Worm (Caenorhabditis elegans) whole organism, midembryonic: ENCODE data around the gene Y76B12C.9.
"Not testable (repeated sequence)": the region's sequence is repeated elsewhere in the genome, so short reads cannot be mapped to it uniquely, and the experiment has no call there.

Experiments used
- T22C8.4 ChIP-seq: fragments of 200-800 bp; sonication (Bioruptor generic); IDR thresholded peaks from 2 replicates; pipeline ENCODE4 v1.3.6; 2022; ENCODE audit warnings: missing genetic modification characterization, missing compliant biosample characterization
- cog-1 ChIP-seq: sonication (generic microtip); optimal IDR thresholded peaks from 2 replicates; lab custom pipeline; 2016; ENCODE audit warnings: missing genetic modification characterization, missing compliant biosample characterization
- flt-1 ChIP-seq: fragments of 200-800 bp; sonication (Bioruptor generic); IDR thresholded peaks from 2 replicates; pipeline ENCODE4 v1.3.6; 2022; ENCODE audit warnings: missing genetic modification characterization, missing compliant biosample characterization
- klf-2 ChIP-seq: fragments of 200-800 bp; sonication (Bioruptor generic); conservative IDR thresholded peaks from 2 replicates; pipeline ENCODE4 v1.3.6; 2022; ENCODE audit warnings: missing genetic modification reagents, missing genetic modification characterization, missing compliant biosample characterization
- med-1 ChIP-seq: sonication (generic microtip); optimal IDR thresholded peaks from 2 replicates; lab custom pipeline; 2017; ENCODE audit warnings: missing genetic modification characterization, mild to moderate bottlenecking, missing compliant biosample characterization, antibody characterized with exemption, missing genetic modification reagents; ENCODE audit not compliant: insufficient read depth
- ref-1 ChIP-seq: fragments of 200-800 bp; sonication (Bioruptor generic); conservative IDR thresholded peaks from 2 replicates; pipeline ENCODE4 v1.3.6; 2022; ENCODE audit warnings: missing genetic modification reagents, missing genetic modification characterization, missing compliant biosample characterization
- tab-1 ChIP-seq: fragments of 200-800 bp; sonication (Bioruptor generic); IDR thresholded peaks from 2 replicates; pipeline ENCODE4 v1.3.6; 2022; ENCODE audit warnings: missing genetic modification characterization, missing compliant biosample characterization
- ztf-23 ChIP-seq: fragments of 200-800 bp; sonication (Bioruptor generic); IDR thresholded peaks from 2 replicates; pipeline ENCODE4 v1.3.6; 2022; ENCODE audit warnings: missing genetic modification reagents, missing genetic modification characterization, missing compliant biosample characterization
- ztf-29 ChIP-seq: fragments of 200-800 bp; sonication (Bioruptor generic); IDR thresholded peaks from 2 replicates; pipeline ENCODE4 v1.3.6; 2022; ENCODE audit warnings: missing genetic modification reagents, missing genetic modification characterization, missing compliant biosample characterization

Y76B12C.9 gene

DNA sequence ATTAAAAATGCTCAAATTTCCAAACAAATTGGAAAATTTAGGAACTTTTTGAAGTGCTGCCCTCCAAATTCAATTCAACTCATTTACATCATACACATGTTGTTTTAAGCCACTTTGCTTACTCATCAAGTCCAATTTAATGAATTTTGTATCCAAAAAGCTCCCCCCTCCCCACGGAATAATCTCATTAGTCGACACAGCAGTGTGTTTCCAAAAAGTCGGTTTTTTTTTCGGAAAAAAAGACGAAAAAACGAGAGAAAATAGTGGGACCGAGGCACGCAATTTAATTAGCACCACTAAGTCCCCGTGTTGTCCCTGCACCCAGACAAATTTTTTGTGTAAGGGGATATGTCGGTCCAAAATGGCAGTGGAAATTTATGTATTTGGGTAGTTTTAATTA, 15.5 kb upstream of the Y76B12C.9 start:
- TF ChIP-seq T22C8.4 (GFP tag; lab: Robert Waterston, UW): no peak
- no peak for TF ChIP-seq cog-1 (tag; lab: Kevin White, UChicago)
- TF ChIP-seq tab-1: no peak
- no peak for TF ChIP-seq ztf-29 (GFP tag; lab: Robert Waterston, UW)
- no peak for TF ChIP-seq ztf-23
- TF ChIP-seq klf-2 (GFP tag; lab: Robert Waterston, UW): no peak
- no peak for TF ChIP-seq med-1 (GFP tag; lab: Kevin White, UChicago)
- no peak for TF ChIP-seq flt-1 (GFP tag; lab: Robert Waterston, UW)
- TF ChIP-seq ref-1: no peak

DNA sequence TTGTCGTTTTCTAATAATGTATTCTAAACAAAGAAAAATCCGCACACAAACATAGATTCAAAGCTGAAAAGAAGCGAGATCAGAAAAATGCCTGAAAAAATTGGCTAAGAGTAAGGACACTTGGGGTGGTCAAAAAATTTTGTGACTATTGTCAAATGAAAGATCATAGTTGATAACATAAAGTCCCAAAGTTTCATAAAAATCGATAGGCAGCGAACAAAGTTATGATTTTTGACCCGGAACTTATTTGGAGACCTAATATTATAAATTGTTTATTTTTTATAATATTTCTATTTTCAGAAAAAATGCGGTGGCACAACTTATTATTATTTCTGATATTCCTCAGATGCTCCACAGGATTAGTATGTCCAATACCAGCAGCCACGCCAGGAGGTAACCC, 14.3 kb upstream of the Y76B12C.9 start, which contains the start of gene R05C11.4:
TSS of gene R05C11.4 (plus strand) at position 301 of the 400 bp plus-strand sequence.
- TF ChIP-seq ref-1; klf-2 (GFP tag; lab: Robert Waterston, UW); flt-1 (GFP tag; lab: Robert Waterston, UW): not testable (repeated sequence)

- TF ChIP-seq ref-1 (no peak), tab-1 (no peak), flt-1 (GFP tag; lab: Robert Waterston, UW) (0 out of 2 replicates have a peak, but pooled peaks have one; percentile 22), klf-2 (GFP tag; lab: Robert Waterston, UW) (no peak), med-1 (GFP tag; lab: Kevin White, UChicago) (no peak), cog-1 (tag; lab: Kevin White, UChicago) (peak; percentile 81), ztf-29 (GFP tag; lab: Robert Waterston, UW) (no peak), T22C8.4 (GFP tag; lab: Robert Waterston, UW) (no peak), ztf-23 (no peak)
These were observed 12.0 kb upstream of the Y76B12C.9 start for ce11 chrIV:2048839-2049238.

- no peak for TF ChIP-seq ztf-23
- TF ChIP-seq cog-1 (tag; lab: Kevin White, UChicago): no peak
- TF ChIP-seq med-1 (GFP tag; lab: Kevin White, UChicago): no peak
- TF ChIP-seq klf-2 (GFP tag; lab: Robert Waterston, UW): no peak
- no peak for TF ChIP-seq tab-1
- TF ChIP-seq ztf-29 (GFP tag; lab: Robert Waterston, UW): no peak
- TF ChIP-seq ref-1: no peak
- no peak for TF ChIP-seq flt-1 (GFP tag; lab: Robert Waterston, UW)
- TF ChIP-seq T22C8.4 (GFP tag; lab: Robert Waterston, UW): no peak
These were observed 623 bp upstream of the Y76B12C.9 start for ce11 chrIV:2037497-2037896.

DNA sequence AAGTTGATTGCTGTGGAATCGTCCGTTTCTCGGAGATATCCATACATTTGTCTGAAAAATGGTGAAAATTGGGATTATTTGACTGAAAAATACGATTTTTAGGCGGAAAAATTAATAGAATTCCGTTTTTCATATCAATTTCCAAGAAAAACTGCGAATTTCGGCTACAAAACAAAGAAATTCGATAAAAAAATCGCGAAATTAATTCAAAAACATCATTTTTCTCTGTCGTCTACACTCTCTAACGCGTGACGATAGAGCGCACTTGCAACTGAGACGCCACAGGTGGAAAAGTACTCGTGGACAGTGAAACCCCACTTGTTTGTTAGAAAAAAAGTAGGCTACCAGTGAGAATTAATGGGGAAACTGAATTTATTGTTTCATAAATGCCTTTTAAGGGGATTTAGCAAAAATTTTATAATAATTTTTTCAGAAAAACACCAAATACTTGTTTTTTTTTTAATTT, 3.9 kb downstream of the Y76B12C.9 start, which contains the start of gene cpsf-1:
TSS of gene cpsf-1 (minus strand) at position 51 of the 466 bp plus-strand sequence.
- TF ChIP-seq flt-1 (GFP tag; lab: Robert Waterston, UW) (peak; percentile 72), cog-1 (tag; lab: Kevin White, UChicago) (peak; percentile 54), tab-1 (peak; percentile 51; the same call in 1 of the 2 replicates), klf-2 (GFP tag; lab: Robert Waterston, UW) (peak; percentile 74; the same call in 1 of the 2 replicates), ztf-29 (GFP tag; lab: Robert Waterston, UW) (no peak), T22C8.4 (GFP tag; lab: Robert Waterston, UW) (no peak), med-1 (GFP tag; lab: Kevin White, UChicago) (no peak), ref-1 (0 out of 2 replicates have a peak, but pooled peaks have one; percentile 29), ztf-23 (peak; percentile 84)

ce11 chrIV:2008920-2009319, 28.0 kb downstream of the Y76B12C.9 start:
- TF ChIP-seq med-1 (GFP tag; lab: Kevin White, UChicago) (no peak), ztf-23 (no peak), ref-1 (no peak), cog-1 (tag; lab: Kevin White, UChicago) (no peak), flt-1 (GFP tag; lab: Robert Waterston, UW) (no peak), ztf-29 (GFP tag; lab: Robert Waterston, UW) (no peak), tab-1 (no peak), klf-2 (GFP tag; lab: Robert Waterston, UW) (no peak), T22C8.4 (GFP tag; lab: Robert Waterston, UW) (no peak)

DNA sequence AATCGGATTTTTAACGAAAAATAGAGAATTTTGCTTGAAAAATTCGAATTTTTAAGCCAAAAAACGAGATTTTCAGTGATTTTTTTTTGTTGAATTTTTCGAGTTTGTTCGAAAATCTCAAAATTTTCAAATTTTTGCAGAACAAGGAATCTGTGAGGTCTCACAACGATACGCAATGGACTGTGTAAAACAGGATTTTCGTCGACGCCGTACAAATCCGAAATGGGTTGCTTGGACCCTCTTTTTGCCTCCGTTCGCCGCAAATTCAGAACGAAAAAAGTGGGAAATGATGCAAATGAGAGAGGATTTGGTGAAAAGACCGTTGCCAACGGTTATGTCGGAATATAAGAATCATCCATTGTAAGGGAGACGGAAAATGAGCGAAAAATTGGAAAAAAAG, 34.6 kb downstream of the Y76B12C.9 start:
- TF ChIP-seq T22C8.4 (GFP tag; lab: Robert Waterston, UW) (no peak), klf-2 (GFP tag; lab: Robert Waterston, UW) (no peak), ref-1 (no peak), flt-1 (GFP tag; lab: Robert Waterston, UW) (no peak), tab-1 (no peak), cog-1 (tag; lab: Kevin White, UChicago) (no peak), ztf-23 (no peak), ztf-29 (GFP tag; lab: Robert Waterston, UW) (no peak), med-1 (GFP tag; lab: Kevin White, UChicago) (no peak)

ce11 chrIV:1997762-1998161, 39.1 kb downstream of the Y76B12C.9 start:
- TF ChIP-seq ztf-29 (GFP tag; lab: Robert Waterston, UW) (no peak), ref-1 (no peak), T22C8.4 (GFP tag; lab: Robert Waterston, UW) (no peak)

ce11 chrIV:1992789-1993188, 44.1 kb downstream of the Y76B12C.9 start, which contains the start of gene xpc-1:
Gene xpc-1, plus strand, starts transcription at chrIV:1993089.
- TF ChIP-seq flt-1 (GFP tag; lab: Robert Waterston, UW) (no peak), T22C8.4 (GFP tag; lab: Robert Waterston, UW) (no peak), tab-1 (no peak), cog-1 (tag; lab: Kevin White, UChicago) (no peak), ztf-23 (no peak), ztf-29 (GFP tag; lab: Robert Waterston, UW) (no peak), ref-1 (no peak), klf-2 (GFP tag; lab: Robert Waterston, UW) (no peak), med-1 (GFP tag; lab: Kevin White, UChicago) (no peak)
